Fruit fly (Drosophila melanogaster) whole organism: ENCODE measurements around the gene CG11999.

Experiments used
- Dll ChIP-seq: fragments of >200 bp; optimal IDR thresholded peaks from 2 replicates; lab custom pipeline; 2017
- EcR ChIP-seq, 2 experiments: fragments of >200 bp; optimal IDR thresholded peaks; 2 replicates each; lab custom pipeline; 2017; ENCODE audit warnings: missing biosample characterization in 2 of 2, missing genetic modification characterization in 2 of 2, missing genetic modification reagents in 2 of 2
- pan ChIP-seq: fragments of >200 bp; optimal IDR thresholded peaks from 2 replicates; lab custom pipeline; 2017
- psq ChIP-seq: fragments of >200 bp; optimal IDR thresholded peaks from 2 replicates; lab custom pipeline; 2017
- usp ChIP-seq: fragments of >200 bp; optimal IDR thresholded peaks from 2 replicates; lab custom pipeline; 2017; ENCODE audit warnings: missing biosample characterization, missing genetic modification characterization, mixed read lengths

dm6 chr3R:5350393-5350972 is 4.1 kb downstream of the CG11999 start, which contains the start of gene mtd:
- TF ChIP-seq usp, result no peak
- no peak for TF ChIP-seq EcR (GFP tag; optimal IDR thresholded peaks at IDR 0.05; lab: Kevin White, UChicago)
- no peak for TF ChIP-seq pan (lab: Kevin White, UChicago)
- no peak for TF ChIP-seq psq (lab: Kevin White, UChicago)
- TF ChIP-seq Dll (lab: Kevin White, UChicago), result no peak
